ENCODE assay signal across 4 fruit fly cellular contexts in the genomic region with DNA sequence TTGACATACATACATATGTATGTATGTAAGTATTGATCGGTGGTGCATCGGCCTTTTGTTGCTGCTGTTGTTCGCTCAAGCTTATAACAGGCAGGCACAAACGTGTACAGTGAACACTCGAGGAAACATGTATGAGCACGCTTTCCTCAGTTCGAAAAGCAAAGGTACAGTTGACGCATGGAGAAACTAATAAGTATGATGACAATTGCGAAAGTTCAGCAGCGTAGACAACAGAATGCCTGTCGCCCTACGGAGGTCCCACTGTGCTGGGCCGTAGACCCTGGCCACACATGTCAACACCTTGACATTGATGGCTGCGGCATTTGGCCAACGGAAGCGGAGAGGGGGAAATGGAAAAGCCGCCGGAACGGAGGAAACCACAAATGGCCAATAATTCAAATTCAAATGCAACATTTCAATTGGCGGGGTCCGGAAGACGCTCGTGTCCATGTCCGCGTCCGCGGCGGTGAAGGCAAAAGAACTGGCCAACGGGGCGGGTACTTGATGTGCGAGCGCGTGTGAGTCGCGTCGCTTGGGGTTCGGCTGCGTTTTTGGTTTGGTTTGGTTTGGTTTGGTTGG.
TF ChIP-seq lines count a peak whose summit lies in the region.

A gene (plus strand): TSS at position 529 of the 579 bp plus-strand sequence.

TF ChIP-seq in whole organism, adult, 20 proteins besides CTCF, POLR2A, EP300 and RAD21 (continued from another document):
- TF ChIP-seq tj (GFP tag; optimal IDR thresholded peaks at IDR 0.05; lab: Kevin White, UChicago) (no peak), ovo (GFP tag; optimal IDR thresholded peaks at IDR 0.05; lab: Kevin White, UChicago) (no peak), CG11617 (GFP tag; optimal IDR thresholded peaks at IDR 0.05; lab: Kevin White, UChicago) (peak; percentile 7)

TF ChIP-seq in whole organism, embryonic, 481 proteins besides CTCF, POLR2A, EP300 and RAD21 (continued from another document and continues in another):
- peak; percentile 32; the same call in 1 of the 2 replicates for TF ChIP-seq Atf6 (GFP tag; IDR thresholded peaks at IDR 0.05; lab: Robert Waterston, UW)
- 0 out of 3 replicates have a peak, but pooled peaks have one; percentile 37 for TF ChIP-seq CG11560 (tag; IDR thresholded peaks at IDR 0.05; lab: Robert Waterston, UW)
- TF ChIP-seq sima (GFP tag; optimal IDR thresholded peaks at IDR 0.05; lab: Kevin White, UChicago) = no peak
- TF ChIP-seq chn (GFP tag; optimal IDR thresholded peaks at IDR 0.05; lab: Kevin White, UChicago) = no peak
- TF ChIP-seq sens-2 (GFP tag; IDR thresholded peaks at IDR 0.05; lab: Robert Waterston, UW) = 0 out of 2 replicates have a peak, but pooled peaks have one; percentile 12
- 0 out of 2 replicates have a peak, but pooled peaks have one; percentile 3 for TF ChIP-seq Poxn (GFP tag; IDR thresholded peaks at IDR 0.05; lab: Robert Waterston, UW)
- no peak for TF ChIP-seq jing (GFP tag; optimal IDR thresholded peaks at IDR 0.05; lab: Kevin White, UChicago)
- TF ChIP-seq hkb (optimal IDR thresholded peaks at IDR 0.05; lab: Kevin White, UChicago) = no peak
- TF ChIP-seq hkb (GFP tag; IDR thresholded peaks at IDR 0.05; lab: Robert Waterston, UW) = peak; percentile 50
- no peak for TF ChIP-seq CG10209 (GFP tag; optimal IDR thresholded peaks at IDR 0.05; lab: Kevin White, UChicago)
- TF ChIP-seq Antp (GFP tag; optimal IDR thresholded peaks at IDR 0.05; lab: Kevin White, UChicago) = peak; percentile 46
- TF ChIP-seq Trl (optimal IDR thresholded peaks at IDR 0.05; lab: Kevin White, UChicago) = no peak
- TF ChIP-seq Trl (GFP tag; optimal IDR thresholded peaks at IDR 0.05; lab: Kevin White, UChicago) = peak; percentile 8
- TF ChIP-seq CG17361 (GFP tag; IDR thresholded peaks at IDR 0.05; lab: Robert Waterston, UW) = 0 out of 3 replicates have a peak, but pooled peaks have one; percentile 28
- 0 out of 2 replicates have a peak, but pooled peaks have one; percentile 14 for TF ChIP-seq danr (GFP tag; IDR thresholded peaks at IDR 0.05; lab: Robert Waterston, UW)
- TF ChIP-seq D19B (GFP tag; optimal IDR thresholded peaks at IDR 0.05; lab: Kevin White, UChicago) = no peak
- TF ChIP-seq sisA (GFP tag; IDR thresholded peaks at IDR 0.05; lab: Robert Waterston, UW) = peak; percentile 69
- TF ChIP-seq CG8388 (GFP tag; optimal IDR thresholded peaks at IDR 0.05; lab: Kevin White, UChicago) = no peak
- peak; percentile 17 for TF ChIP-seq Xbp1 (GFP tag; optimal IDR thresholded peaks at IDR 0.05; lab: Kevin White, UChicago)
- peak; percentile 58; the same call in 1 of the 2 replicates for TF ChIP-seq chm (GFP tag; IDR thresholded peaks at IDR 0.05; lab: Robert Waterston, UW)
- TF ChIP-seq ci (GFP tag; IDR thresholded peaks at IDR 0.05; lab: Robert Waterston, UW) = peak; percentile 75
- peak; percentile 47 for TF ChIP-seq CG11247 (GFP tag; IDR thresholded peaks at IDR 0.05; lab: Robert Waterston, UW)
- peak; percentile 24 for TF ChIP-seq ftz-f1 (GFP tag; optimal IDR thresholded peaks at IDR 0.05; lab: Kevin White, UChicago)
- TF ChIP-seq insv (GFP tag; optimal IDR thresholded peaks at IDR 0.05; lab: Kevin White, UChicago) = no peak
- no peak for TF ChIP-seq CG8765 (GFP tag; IDR thresholded peaks at IDR 0.05; lab: Robert Waterston, UW)
- no peak for TF ChIP-seq CG33557 (GFP tag; optimal IDR thresholded peaks at IDR 0.05; lab: Kevin White, UChicago)
- TF ChIP-seq Abd-B (GFP tag; optimal IDR thresholded peaks at IDR 0.05; lab: Kevin White, UChicago) = peak; percentile 12
- TF ChIP-seq caup (GFP tag; optimal IDR thresholded peaks at IDR 0.05; lab: Kevin White, UChicago; ENCODE audit: severe bottlenecking) = no peak
- 0 out of 2 replicates have a peak, but pooled peaks have one; percentile 40 for TF ChIP-seq seq (GFP tag; IDR thresholded peaks at IDR 0.05; lab: Robert Waterston, UW)
- TF ChIP-seq CG17186 (GFP tag; optimal IDR thresholded peaks at IDR 0.05; lab: Kevin White, UChicago) = no peak
- TF ChIP-seq sna (GFP tag; IDR thresholded peaks at IDR 0.05; lab: Robert Waterston, UW; ENCODE audit: partially characterized antibody) = no peak
- peak; percentile 6 for TF ChIP-seq tin (GFP tag; optimal IDR thresholded peaks at IDR 0.05; lab: Kevin White, UChicago)
- TF ChIP-seq CG9609 (GFP tag; optimal IDR thresholded peaks at IDR 0.05; lab: Kevin White, UChicago) = peak; percentile 22
- no peak for TF ChIP-seq CG33213 (GFP tag; optimal IDR thresholded peaks at IDR 0.05; lab: Kevin White, UChicago)
- peak; percentile 35; the same call in 1 of the 2 replicates for TF ChIP-seq Nf-YA (GFP tag; IDR thresholded peaks at IDR 0.05; lab: Robert Waterston, UW)
- no peak for TF ChIP-seq CG7928 (GFP tag; optimal IDR thresholded peaks at IDR 0.05; lab: Kevin White, UChicago)
- peak; percentile 59; the same call in 1 of the 2 replicates for TF ChIP-seq CG16779 (GFP tag; IDR thresholded peaks at IDR 0.05; lab: Robert Waterston, UW)
- no peak for TF ChIP-seq CG4730 (GFP tag; IDR thresholded peaks at IDR 0.05; lab: Robert Waterston, UW)

TF ChIP-seq in whole organism, prepupa, 60 proteins besides CTCF, POLR2A, EP300 and RAD21 (continued from another document):
- TF ChIP-seq fkh (GFP tag; optimal IDR thresholded peaks at IDR 0.05; lab: Kevin White, UChicago) (no peak), OdsH (GFP tag; optimal IDR thresholded peaks at IDR 0.05; lab: Kevin White, UChicago) (no peak), Gug (GFP tag; IDR thresholded peaks at IDR 0.05; lab: Robert Waterston, UW) (peak; percentile 38; the same call in 1 of the 2 replicates), acj6 (GFP tag; optimal IDR thresholded peaks at IDR 0.05; lab: Kevin White, UChicago) (no peak), pdm3 (GFP tag; optimal IDR thresholded peaks at IDR 0.05; lab: Kevin White, UChicago) (no peak), CG31627 (GFP tag; optimal IDR thresholded peaks at IDR 0.05; lab: Kevin White, UChicago) (peak; percentile 22), Sox14 (GFP tag; optimal IDR thresholded peaks at IDR 0.05; lab: Kevin White, UChicago) (peak; percentile 34), CG8119 (GFP tag; IDR thresholded peaks at IDR 0.05; lab: Robert Waterston, UW) (no peak), svp (GFP tag; lab: Kevin White, UChicago) (no peak), CG34406 (GFP tag; optimal IDR thresholded peaks at IDR 0.05; lab: Kevin White, UChicago) (no peak), dsx (GFP tag; optimal IDR thresholded peaks at IDR 0.05; lab: Kevin White, UChicago; ENCODE audit: poor library complexity, severe bottlenecking) (no peak), salr (GFP tag; optimal IDR thresholded peaks at IDR 0.05; lab: Kevin White, UChicago) (no peak), CG3032 (tag; optimal IDR thresholded peaks at IDR 0.05; lab: Kevin White, UChicago) (no peak), Met (GFP tag; optimal IDR thresholded peaks at IDR 0.05; lab: Kevin White, UChicago) (no peak), CG1621 (tag; optimal IDR thresholded peaks at IDR 0.05; lab: Kevin White, UChicago) (no peak), CG6792 (GFP tag; optimal IDR thresholded peaks at IDR 0.05; lab: Kevin White, UChicago) (peak; percentile 2), ss (GFP tag; optimal IDR thresholded peaks at IDR 0.05; lab: Kevin White, UChicago) (no peak), CG8632 (GFP tag; optimal IDR thresholded peaks at IDR 0.05; lab: Kevin White, UChicago) (no peak), CG8319 (GFP tag; optimal IDR thresholded peaks at IDR 0.05; lab: Kevin White, UChicago) (no peak), lz (GFP tag; optimal IDR thresholded peaks at IDR 0.05; lab: Kevin White, UChicago) (peak; percentile 20), eg (GFP tag; IDR thresholded peaks at IDR 0.05; lab: Robert Waterston, UW) (peak; percentile 68), CG6808 (GFP tag; optimal IDR thresholded peaks at IDR 0.05; lab: Kevin White, UChicago) (no peak), Eip75B (GFP tag; optimal IDR thresholded peaks at IDR 0.05; lab: Kevin White, UChicago) (no peak), CG15336 (GFP tag; IDR thresholded peaks at IDR 0.05; lab: Robert Waterston, UW) (peak; percentile 33; the same call in 1 of the 2 replicates), spab (GFP tag; optimal IDR thresholded peaks at IDR 0.05; lab: Kevin White, UChicago) (no peak), Lpt (GFP tag; optimal IDR thresholded peaks at IDR 0.05; lab: Kevin White, UChicago) (no peak), CG11294 (GFP tag; IDR thresholded peaks at IDR 0.05; lab: Robert Waterston, UW) (peak; percentile 46), Hr39 (GFP tag; optimal IDR thresholded peaks at IDR 0.05; lab: Kevin White, UChicago) (peak; percentile 49), Eip78C (GFP tag; lab: Kevin White, UChicago) (peak; percentile 57), Smox (GFP tag; optimal IDR thresholded peaks at IDR 0.05; lab: Kevin White, UChicago) (no peak), Blimp-1 (GFP tag; optimal IDR thresholded peaks at IDR 0.05; lab: Kevin White, UChicago) (no peak), CG11902 (GFP tag; optimal IDR thresholded peaks at IDR 0.05; lab: Kevin White, UChicago) (no peak), dac (GFP tag; optimal IDR thresholded peaks at IDR 0.05; lab: Kevin White, UChicago) (no peak), CG16779 (tag; optimal IDR thresholded peaks at IDR 0.05; lab: Kevin White, UChicago) (no peak), Hr38 (GFP tag; optimal IDR thresholded peaks at IDR 0.05; lab: Kevin White, UChicago) (no peak), CG6276 (GFP tag; optimal IDR thresholded peaks at IDR 0.05; lab: Kevin White, UChicago) (no peak), CG10631 (GFP tag; optimal IDR thresholded peaks at IDR 0.05; lab: Kevin White, UChicago) (no peak), CG4318 (GFP tag; optimal IDR thresholded peaks at IDR 0.05; lab: Kevin White, UChicago) (no peak), CG7368 (GFP tag; optimal IDR thresholded peaks at IDR 0.05; lab: Kevin White, UChicago) (peak; percentile 37), cyc (GFP tag; optimal IDR thresholded peaks at IDR 0.05; lab: Kevin White, UChicago) (peak; percentile 16), CG6854 (GFP tag; optimal IDR thresholded peaks at IDR 0.05; lab: Kevin White, UChicago) (no peak), CG9139 (GFP tag; optimal IDR thresholded peaks at IDR 0.05; lab: Kevin White, UChicago) (no peak)

TF ChIP-seq in whole organism, wandering third instar larva, 38 proteins besides CTCF, POLR2A, EP300 and RAD21 (continued from another document):
- TF ChIP-seq brk (GFP tag; optimal IDR thresholded peaks at IDR 0.05; lab: Kevin White, UChicago) (no peak), ey (GFP tag; optimal IDR thresholded peaks at IDR 0.05; lab: Kevin White, UChicago) (peak; percentile 42), CG32264 (GFP tag; optimal IDR thresholded peaks at IDR 0.05; lab: Kevin White, UChicago) (no peak), rgr (GFP tag; optimal IDR thresholded peaks at IDR 0.05; lab: Kevin White, UChicago) (peak; percentile 26), Sp1 (GFP tag; optimal IDR thresholded peaks at IDR 0.05; lab: Kevin White, UChicago) (no peak), CrebA (GFP tag; optimal IDR thresholded peaks at IDR 0.05; lab: Kevin White, UChicago; ENCODE audit: borderline replicate concordance) (no peak), GATAd (GFP tag; optimal IDR thresholded peaks at IDR 0.05; lab: Kevin White, UChicago) (no peak), OdsH (GFP tag; optimal IDR thresholded peaks at IDR 0.05; lab: Kevin White, UChicago) (peak; percentile 14), dsf (GFP tag; optimal IDR thresholded peaks at IDR 0.05; lab: Kevin White, UChicago; ENCODE audit: borderline replicate concordance) (no peak), Jra (GFP tag; optimal IDR thresholded peaks at IDR 0.05; lab: Kevin White, UChicago) (no peak)
